Worm (Caenorhabditis elegans) whole organism, L2 larva: ENCODE data around the gene D1054.10.

ENCODE experiments used
- F13H6.1 ChIP-seq: sonication (generic microtip); optimal IDR thresholded peaks from 2 replicates; lab custom pipeline; 2016; ENCODE audit warnings: missing genetic modification characterization, missing compliant biosample characterization
- R02D3.7 ChIP-seq: fragments of 150-350 bp; optimal IDR thresholded peaks from 2 replicates; lab custom pipeline; 2014; ENCODE audit warnings: missing biosample characterization, missing genetic modification characterization
- alr-1 ChIP-seq: fragments of 150-350 bp; optimal IDR thresholded peaks from 2 replicates; lab custom pipeline; 2014; ENCODE audit warnings: missing biosample characterization, missing genetic modification characterization
- aly-2 ChIP-seq: fragments of 150-350 bp; optimal IDR thresholded peaks from 2 replicates; lab custom pipeline; 2014; ENCODE audit warnings: missing biosample characterization, missing genetic modification characterization
- ama-1 ChIP-seq: fragments of 150-350 bp; optimal IDR thresholded peaks from 2 replicates; lab custom pipeline; 2018; ENCODE audit warnings: inconsistent platforms
- blmp-1 ChIP-seq: sonication (generic microtip); optimal IDR thresholded peaks from 2 replicates; lab custom pipeline; 2017; ENCODE audit warnings: missing genetic modification characterization, mild to moderate bottlenecking, missing compliant biosample characterization, antibody characterized with exemption, moderate library complexity; ENCODE audit not compliant: insufficient read depth
- ceh-16 ChIP-seq: fragments of 150-350 bp; optimal IDR thresholded peaks from 2 replicates; lab custom pipeline; 2014; ENCODE audit warnings: missing biosample characterization, missing genetic modification characterization
- ceh-82 ChIP-seq: fragments of 150-350 bp; optimal IDR thresholded peaks from 2 replicates; lab custom pipeline; 2014; ENCODE audit warnings: missing biosample characterization, missing genetic modification characterization
- crh-2 ChIP-seq: sonication (generic microtip); optimal IDR thresholded peaks from 2 replicates; lab custom pipeline; 2017; ENCODE audit warnings: missing biosample characterization, missing genetic modification characterization
- dmd-4 ChIP-seq: sonication (generic microtip); optimal IDR thresholded peaks from 2 replicates; lab custom pipeline; 2017; ENCODE audit warnings: missing biosample characterization, missing genetic modification characterization
- egl-27 ChIP-seq: sonication (generic microtip); optimal IDR thresholded peaks from 3 replicates; lab custom pipeline; 2017; ENCODE audit warnings: missing biosample characterization, missing genetic modification reagents, missing genetic modification characterization
- elt-1 ChIP-seq: fragments of 150-350 bp; optimal IDR thresholded peaks from 2 replicates; lab custom pipeline; 2014; ENCODE audit warnings: missing biosample characterization, missing genetic modification characterization
- elt-3 ChIP-seq: sonication (generic microtip); optimal IDR thresholded peaks from 2 replicates; lab custom pipeline; 2017; ENCODE audit warnings: missing biosample characterization, missing genetic modification characterization
- fos-1 ChIP-seq: fragments of 150-350 bp; optimal IDR thresholded peaks from 2 replicates; lab custom pipeline; 2014; ENCODE audit warnings: missing biosample characterization, missing genetic modification characterization
- gmeb-1 ChIP-seq: fragments of 150-350 bp; optimal IDR thresholded peaks from 2 replicates; lab custom pipeline; 2014; ENCODE audit warnings: missing biosample characterization, missing genetic modification characterization
- lin-11 ChIP-seq: fragments of 150-350 bp; sonication (generic microtip); optimal IDR thresholded peaks from 2 replicates; lab custom pipeline; 2014; ENCODE audit warnings: missing biosample characterization, missing genetic modification characterization, inconsistent platforms, mixed read lengths
- lin-39 ChIP-seq: fragments of 150-350 bp; optimal IDR thresholded peaks from 2 replicates; lab custom pipeline; 2014; ENCODE audit warnings: missing biosample characterization, missing genetic modification reagents, missing genetic modification characterization
- lsy-2 ChIP-seq, 2 experiments: fragments of 150-350 bp in 1 of 2; sonication (generic microtip) in 1 of 2; optimal IDR thresholded peaks; 2 replicates each; lab custom pipeline; 2014 to 2017; ENCODE audit warnings: missing biosample characterization in 2 of 2, missing genetic modification characterization in 2 of 2
- mab-5 ChIP-seq: fragments of 150-350 bp; optimal IDR thresholded peaks from 2 replicates; lab custom pipeline; 2014; ENCODE audit warnings: missing biosample characterization, missing genetic modification characterization
- mbf-1 ChIP-seq: sonication (generic microtip); optimal IDR thresholded peaks from 2 replicates; lab custom pipeline; 2017; ENCODE audit warnings: missing biosample characterization, missing genetic modification characterization
- nhr-10 ChIP-seq: sonication (generic microtip); optimal IDR thresholded peaks from 2 replicates; lab custom pipeline; 2017; ENCODE audit warnings: missing biosample characterization, missing genetic modification characterization
- nhr-11 ChIP-seq: fragments of 150-350 bp; optimal IDR thresholded peaks from 2 replicates; lab custom pipeline; 2014; ENCODE audit warnings: missing biosample characterization, missing genetic modification characterization
- nhr-12 ChIP-seq: fragments of 150-350 bp; optimal IDR thresholded peaks from 2 replicates; lab custom pipeline; 2014; ENCODE audit warnings: missing biosample characterization, missing genetic modification characterization
- nhr-129 ChIP-seq: fragments of 150-350 bp; optimal IDR thresholded peaks from 2 replicates; lab custom pipeline; 2014; ENCODE audit warnings: missing biosample characterization, missing genetic modification characterization
- nhr-21 ChIP-seq: fragments of 150-350 bp; optimal IDR thresholded peaks from 2 replicates; lab custom pipeline; 2014; ENCODE audit warnings: missing biosample characterization, missing genetic modification characterization
- nhr-23 ChIP-seq: fragments of 150-350 bp; optimal IDR thresholded peaks from 2 replicates; lab custom pipeline; 2014; ENCODE audit warnings: missing biosample characterization, missing genetic modification reagents, missing genetic modification characterization
- nhr-25 ChIP-seq: fragments of 150-350 bp; sonication (generic microtip); optimal IDR thresholded peaks from 3 replicates; lab custom pipeline; 2014; ENCODE audit warnings: missing biosample characterization, missing genetic modification characterization
- nhr-6 ChIP-seq: fragments of 150-350 bp; optimal IDR thresholded peaks from 2 replicates; lab custom pipeline; 2014; ENCODE audit warnings: missing biosample characterization, missing genetic modification characterization
- nhr-77 ChIP-seq: fragments of 150-350 bp; optimal IDR thresholded peaks from 2 replicates; lab custom pipeline; 2014; ENCODE audit warnings: missing biosample characterization, missing genetic modification characterization
- sem-4 ChIP-seq: fragments of 150-350 bp; optimal IDR thresholded peaks from 2 replicates; lab custom pipeline; 2014; ENCODE audit warnings: missing biosample characterization, missing genetic modification reagents, missing genetic modification characterization
- skn-1 ChIP-seq: sonication (generic microtip); optimal IDR thresholded peaks from 2 replicates; lab custom pipeline; 2017; ENCODE audit warnings: missing biosample characterization, missing genetic modification characterization
- sma-3 ChIP-seq: sonication (generic microtip); optimal IDR thresholded peaks from 2 replicates; lab custom pipeline; 2016; ENCODE audit warnings: missing genetic modification reagents, missing genetic modification characterization, missing compliant biosample characterization
- sma-9 ChIP-seq, 2 experiments: fragments of 150-350 bp in 1 of 2; sonication (generic microtip) in 1 of 2; optimal IDR thresholded peaks; 2 replicates each; lab custom pipeline; 2014 to 2016; ENCODE audit warnings: missing genetic modification characterization in 2 of 2, mild to moderate bottlenecking in 1 of 2, missing biosample characterization in 1 of 2, missing compliant biosample characterization in 1 of 2, missing genetic modification reagents in 1 of 2, moderate library complexity in 1 of 2
- snpc-4 ChIP-seq: fragments of 150-350 bp; optimal IDR thresholded peaks from 2 replicates; lab custom pipeline; 2014; ENCODE audit warnings: missing biosample characterization, missing genetic modification characterization
- zag-1 ChIP-seq: fragments of 150-350 bp; optimal IDR thresholded peaks from 2 replicates; lab custom pipeline; 2014; ENCODE audit warnings: missing biosample characterization, missing genetic modification characterization
- ztf-11 ChIP-seq: sonication (generic microtip); optimal IDR thresholded peaks from 2 replicates; lab custom pipeline; 2017; ENCODE audit warnings: missing biosample characterization, missing genetic modification characterization
- ztf-4 ChIP-seq: fragments of 150-350 bp; optimal IDR thresholded peaks from 2 replicates; lab custom pipeline; 2014; ENCODE audit warnings: missing biosample characterization, missing genetic modification characterization

The D1054.10 gene

DNA sequence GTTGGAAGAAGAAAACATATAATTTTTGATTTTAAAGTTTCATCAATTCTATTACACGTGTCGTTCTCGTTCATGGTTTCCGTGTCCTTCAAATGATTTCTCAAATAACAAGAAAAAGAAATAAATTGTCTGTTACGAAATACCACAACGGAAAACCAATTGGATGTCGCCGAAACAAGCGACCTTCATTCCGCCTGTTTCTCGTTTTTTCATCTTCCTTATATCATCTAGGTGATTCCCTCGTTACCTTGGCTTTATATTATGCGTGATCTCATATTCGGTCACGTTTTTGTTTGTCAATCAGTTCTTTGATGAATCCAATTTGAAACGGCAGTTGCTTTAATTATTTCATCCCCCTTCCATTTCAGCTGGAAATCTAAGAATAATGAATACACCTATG lies 35.5 kb downstream of the D1054.10 start:
- TF ChIP-seq mbf-1 (no peak), nhr-25 (tag; lab: Kevin White, UChicago) (peak; percentile 74), ztf-11 (tag; lab: Kevin White, UChicago) (no peak), blmp-1 (peak; percentile 48), sma-9 (GFP tag; optimal IDR thresholded peaks at IDR 0.05; lab: Kevin White, UChicago) (peak; percentile 0), sma-9 (tag; optimal IDR thresholded peaks at IDR 0.05; lab: Kevin White, UChicago) (no peak), sem-4 (tag; lab: Kevin White, UChicago) (no peak), nhr-12 (tag; lab: Kevin White, UChicago) (no peak), nhr-129 (peak; percentile 35)
- TF ChIP-seq, all 48 proteins: peak for 4

ce11 chrV:10756698-10757097 lies 36.0 kb downstream of the D1054.10 start, which contains the start of gene irld-6:
TSS of gene irld-6 (minus strand) at chrV:10756798.
- TF ChIP-seq elt-1 (tag; lab: Kevin White, UChicago) (no peak), F13H6.1 (no peak), R02D3.7 (tag; lab: Kevin White, UChicago) (no peak), nhr-23 (tag; lab: Kevin White, UChicago) (no peak), ztf-4 (tag; lab: Kevin White, UChicago) (no peak), dmd-4 (tag; lab: Kevin White, UChicago) (no peak), blmp-1 (no peak), sma-3 (no peak), sma-9 (GFP tag; optimal IDR thresholded peaks at IDR 0.05; lab: Kevin White, UChicago) (no peak), sma-9 (tag; optimal IDR thresholded peaks at IDR 0.05; lab: Kevin White, UChicago) (no peak), nhr-21 (tag; lab: Kevin White, UChicago) (no peak), ceh-82 (tag; lab: Kevin White, UChicago) (no peak), snpc-4 (tag; lab: Kevin White, UChicago) (no peak), nhr-11 (no peak), gmeb-1 (tag; lab: Kevin White, UChicago) (no peak), mab-5 (no peak), fos-1 (tag; lab: Kevin White, UChicago) (no peak)
- TF ChIP-seq, all 48 proteins: peak for 0

- TF ChIP-seq egl-27 (tag; lab: Kevin White, UChicago) (no peak), elt-3 (no peak), nhr-6 (tag; lab: Kevin White, UChicago) (no peak), nhr-10 (tag; lab: Kevin White, UChicago) (no peak), skn-1 (no peak), ztf-11 (tag; lab: Kevin White, UChicago) (no peak), ztf-4 (tag; lab: Kevin White, UChicago) (no peak), crh-2 (tag; lab: Kevin White, UChicago) (no peak), dmd-4 (tag; lab: Kevin White, UChicago) (no peak), R02D3.7 (tag; lab: Kevin White, UChicago) (no peak), nhr-12 (tag; lab: Kevin White, UChicago) (no peak), zag-1 (tag; lab: Kevin White, UChicago) (no peak), aly-2 (tag; lab: Kevin White, UChicago) (no peak), lin-39 (tag; lab: Kevin White, UChicago) (no peak), ama-1 (no peak), elt-1 (tag; lab: Kevin White, UChicago) (no peak), snpc-4 (tag; lab: Kevin White, UChicago) (no peak)
Measured at ce11 chrV:10754050-10754449, 38.6 kb downstream of the D1054.10 start, which contains the start of gene F28H7.7. TSS of gene F28H7.7 (minus strand) at chrV:10754150.

DNA sequence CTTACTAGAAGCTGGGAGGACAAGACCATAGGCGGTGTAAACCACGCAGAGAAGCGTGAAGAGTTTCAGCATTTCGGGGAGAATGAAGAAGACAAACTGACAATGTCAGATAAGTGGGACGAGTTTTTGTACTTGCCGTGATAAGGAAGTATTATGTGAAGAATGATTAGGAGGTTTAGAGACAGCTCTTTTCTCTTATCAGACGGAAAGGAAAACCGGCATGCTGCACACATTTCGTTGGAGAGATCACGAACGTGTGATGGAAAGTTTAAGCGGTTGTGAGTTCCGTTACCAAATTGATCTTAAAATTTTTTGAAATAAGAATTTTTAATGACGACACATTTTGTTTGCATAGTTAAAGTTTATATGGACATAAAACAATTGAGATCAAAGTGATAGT lies 42.0 kb downstream of the D1054.10 start, which contains the start of gene F28H7.3:
Gene F28H7.3 (minus strand): TSS at position 159 of the 400 bp plus-strand sequence.
- TF ChIP-seq F13H6.1 (no peak), lin-11 (tag; lab: Kevin White, UChicago) (no peak), sma-9 (GFP tag; optimal IDR thresholded peaks at IDR 0.05; lab: Kevin White, UChicago) (peak; percentile 64), sma-9 (tag; optimal IDR thresholded peaks at IDR 0.05; lab: Kevin White, UChicago) (no peak), alr-1 (no peak), lsy-2 (tag; optimal IDR thresholded peaks at IDR 0.05; lab: Kevin White, UChicago) (no peak), fos-1 (tag; lab: Kevin White, UChicago) (peak; percentile 71), crh-2 (tag; lab: Kevin White, UChicago) (peak; percentile 12), ceh-16 (tag; lab: Kevin White, UChicago) (no peak), skn-1 (no peak), elt-3 (no peak), mbf-1 (no peak), nhr-23 (tag; lab: Kevin White, UChicago) (no peak), nhr-77 (tag; lab: Kevin White, UChicago) (no peak), ztf-11 (tag; lab: Kevin White, UChicago) (no peak)
